Worm (Caenorhabditis elegans) whole organism, L1 larva: ENCODE results near the gene R09A1.3.

ENCODE experiments used
- C04F5.9 ChIP-seq: sonication (generic microtip); optimal IDR thresholded peaks from 2 replicates; lab custom pipeline; 2016; ENCODE audit warnings: missing genetic modification characterization, missing compliant biosample characterization
- F16B12.6 ChIP-seq: fragments of 150-350 bp; optimal IDR thresholded peaks from 2 replicates; lab custom pipeline; 2014; ENCODE audit warnings: missing biosample characterization, missing genetic modification characterization
- aha-1 ChIP-seq: fragments of 150-350 bp; optimal IDR thresholded peaks from 2 replicates; lab custom pipeline; 2014; ENCODE audit warnings: missing biosample characterization, missing genetic modification characterization
- blmp-1 ChIP-seq: fragments of 150-350 bp; optimal IDR thresholded peaks from 2 replicates; lab custom pipeline; 2014; ENCODE audit warnings: missing biosample characterization, missing genetic modification characterization
- ceh-82 ChIP-seq, 3 experiments: fragments of 150-350 bp in 1 of 3; sonication (generic microtip) in 2 of 3; optimal IDR thresholded peaks; 2 replicates each; lab custom pipeline; 2014 to 2017; ENCODE audit warnings: missing biosample characterization in 3 of 3, missing genetic modification characterization in 3 of 3
- ceh-90 ChIP-seq: sonication (generic microtip); optimal IDR thresholded peaks from 2 replicates; lab custom pipeline; 2016; ENCODE audit warnings: missing genetic modification characterization, missing compliant biosample characterization
- ces-1 ChIP-seq: fragments of 150-350 bp; optimal IDR thresholded peaks from 2 replicates; lab custom pipeline; 2014; ENCODE audit warnings: missing biosample characterization, missing genetic modification reagents, missing genetic modification characterization
- dpl-1 ChIP-seq, 3 experiments: fragments of 150-350 bp in 2 of 3; sonication (generic microtip) in 1 of 3; optimal IDR thresholded peaks; 2 replicates each; lab custom pipeline; 2014 to 2017; ENCODE audit warnings: missing biosample characterization in 3 of 3, missing genetic modification characterization in 3 of 3, missing genetic modification reagents in 3 of 3
- dsc-1 ChIP-seq: sonication (generic microtip); optimal IDR thresholded peaks from 2 replicates; lab custom pipeline; 2016; ENCODE audit warnings: mild to moderate bottlenecking, missing genetic modification characterization, missing compliant biosample characterization
- efl-1 ChIP-seq, 4 experiments: fragments of 150-350 bp; optimal IDR thresholded peaks in 3 of 4; peaks in 1 of 4; 1 replicate in 1 of 4; 2 replicates in 3 of 4; lab custom pipeline; 2014; ENCODE audit warnings: missing biosample characterization in 2 of 4, missing genetic modification characterization in 2 of 4, missing genetic modification reagents in 2 of 4
- egl-13 ChIP-seq: sonication (generic microtip); optimal IDR thresholded peaks from 2 replicates; lab custom pipeline; 2016; ENCODE audit warnings: missing genotype, missing genetic modification reagents, missing genetic modification characterization, missing compliant biosample characterization
- elt-3 ChIP-seq, 6 experiments: fragments of 150-350 bp in 1 of 6; sonication (generic microtip); optimal IDR thresholded peaks; 2 replicates each; lab custom pipeline; 2017 to 2018; ENCODE audit warnings: missing biosample characterization in 6 of 6, missing genetic modification characterization in 6 of 6, inconsistent platforms in 1 of 6
- fkh-10 ChIP-seq: sonication (generic microtip); optimal IDR thresholded peaks from 2 replicates; lab custom pipeline; 2017; ENCODE audit warnings: missing biosample characterization, missing genetic modification reagents, missing genetic modification characterization
- fkh-8 ChIP-seq: sonication (generic microtip); optimal IDR thresholded peaks from 2 replicates; lab custom pipeline; 2016; ENCODE audit warnings: mild to moderate bottlenecking, missing genetic modification characterization, missing compliant biosample characterization
- fos-1 ChIP-seq: fragments of 150-350 bp; optimal IDR thresholded peaks from 2 replicates; lab custom pipeline; 2014; ENCODE audit warnings: missing biosample characterization, missing genetic modification characterization
- grh-1 ChIP-seq: fragments of 200-800 bp; sonication (Bioruptor generic); IDR thresholded peaks from 2 replicates; pipeline ENCODE4 v1.3.6; 2022; ENCODE audit warnings: missing genetic modification reagents, missing genetic modification characterization, missing compliant biosample characterization
- isw-1 ChIP-seq: fragments of 200-800 bp; sonication (Bioruptor generic); IDR thresholded peaks from 2 replicates; pipeline ENCODE4 v1.3.6; 2022; ENCODE audit warnings: missing genetic modification characterization, missing compliant biosample characterization
- jun-1 ChIP-seq: fragments of 150-350 bp; optimal IDR thresholded peaks from 2 replicates; lab custom pipeline; 2014; ENCODE audit warnings: missing biosample characterization, missing genetic modification reagents, missing genetic modification characterization
- lin-13 ChIP-seq: fragments of 150-350 bp; optimal IDR thresholded peaks from 2 replicates; lab custom pipeline; 2014; ENCODE audit warnings: missing biosample characterization, missing genetic modification reagents, missing genetic modification characterization
- lin-14 ChIP-seq: fragments of 200-800 bp; sonication (Bioruptor generic); optimal IDR thresholded peaks from 2 replicates; lab custom pipeline; 2018; ENCODE audit warnings: mild to moderate bottlenecking, missing genetic modification characterization, moderate library complexity, missing compliant biosample characterization
- lin-15B ChIP-seq: fragments of 150-350 bp; sonication (generic microtip); optimal IDR thresholded peaks from 3 replicates; lab custom pipeline; 2014; ENCODE audit warnings: missing biosample characterization, missing genetic modification characterization
- lin-35 ChIP-seq, 2 experiments: fragments of 150-350 bp; optimal IDR thresholded peaks; 2 replicates each; lab custom pipeline; 2014; ENCODE audit warnings: missing biosample characterization in 2 of 2, missing genetic modification characterization in 2 of 2, missing genetic modification reagents in 2 of 2
- lir-3 ChIP-seq: sonication (generic microtip); optimal IDR thresholded peaks from 2 replicates; lab custom pipeline; 2016; ENCODE audit warnings: mild to moderate bottlenecking, missing genetic modification characterization, moderate library complexity, missing compliant biosample characterization; ENCODE audit not compliant: poor library complexity
- lsy-2 ChIP-seq, 2 experiments: fragments of 150-350 bp; optimal IDR thresholded peaks; 2 replicates each; lab custom pipeline; 2014; ENCODE audit warnings: missing biosample characterization in 2 of 2, missing genetic modification characterization in 2 of 2
- mab-9 ChIP-seq: fragments of 200-800 bp; sonication (Bioruptor generic); IDR thresholded peaks from 2 replicates; pipeline ENCODE4 v1.3.6; 2022; ENCODE audit warnings: missing genetic modification reagents, missing genetic modification characterization, missing compliant biosample characterization
- mdl-1 ChIP-seq, 2 experiments: fragments of 150-350 bp; optimal IDR thresholded peaks; 2 replicates each; lab custom pipeline; 2014 to 2017; ENCODE audit warnings: missing biosample characterization in 2 of 2, missing genetic modification characterization in 2 of 2, inconsistent platforms in 1 of 2
- mef-2 ChIP-seq: fragments of 150-350 bp; optimal IDR thresholded peaks from 2 replicates; lab custom pipeline; 2014; ENCODE audit warnings: missing biosample characterization, missing genetic modification characterization
- mep-1 ChIP-seq: fragments of 150-350 bp; optimal IDR thresholded peaks from 2 replicates; lab custom pipeline; 2014; ENCODE audit warnings: missing biosample characterization, missing genetic modification characterization
- nhr-19 ChIP-seq: fragments of 200-800 bp; sonication (Bioruptor generic); conservative IDR thresholded peaks from 2 replicates; pipeline ENCODE4 v1.3.6; 2022; ENCODE audit warnings: missing genetic modification characterization, missing compliant biosample characterization
- nhr-47 ChIP-seq: sonication (generic microtip); optimal IDR thresholded peaks from 2 replicates; lab custom pipeline; 2016; ENCODE audit warnings: mild to moderate bottlenecking, missing genetic modification characterization, moderate library complexity, missing compliant biosample characterization
- nhr-71 ChIP-seq: sonication (generic microtip); optimal IDR thresholded peaks from 2 replicates; lab custom pipeline; 2016; ENCODE audit warnings: mild to moderate bottlenecking, missing genetic modification characterization, moderate library complexity, missing compliant biosample characterization
- pag-3 ChIP-seq: sonication (generic microtip); optimal IDR thresholded peaks from 2 replicates; lab custom pipeline; 2017; ENCODE audit warnings: missing genetic modification characterization, mild to moderate bottlenecking, missing compliant biosample characterization, antibody characterized with exemption, borderline replicate concordance; ENCODE audit not compliant: insufficient read depth
- rnt-1 ChIP-seq: sonication (generic microtip); optimal IDR thresholded peaks from 2 replicates; lab custom pipeline; 2016; ENCODE audit warnings: mild to moderate bottlenecking, missing genetic modification characterization, moderate library complexity, missing compliant biosample characterization
- skn-1 ChIP-seq: fragments of 150-350 bp; optimal IDR thresholded peaks from 2 replicates; lab custom pipeline; 2014; ENCODE audit warnings: missing biosample characterization, missing genetic modification characterization
- snu-23 ChIP-seq: sonication (generic microtip); optimal IDR thresholded peaks from 2 replicates; lab custom pipeline; 2016; ENCODE audit warnings: missing genetic modification characterization, missing compliant biosample characterization
- sptf-1 ChIP-seq: fragments of 150-350 bp; optimal IDR thresholded peaks from 2 replicates; lab custom pipeline; 2014; ENCODE audit warnings: missing biosample characterization, missing genetic modification characterization
- swsn-7 ChIP-seq: sonication (generic microtip); optimal IDR thresholded peaks from 2 replicates; lab custom pipeline; 2016; ENCODE audit warnings: missing genetic modification characterization, missing compliant biosample characterization
- tbx-2 ChIP-seq: sonication (generic microtip); optimal IDR thresholded peaks from 2 replicates; lab custom pipeline; 2016; ENCODE audit warnings: missing genetic modification characterization, missing compliant biosample characterization
- tlp-1 ChIP-seq: fragments of 150-350 bp; optimal IDR thresholded peaks from 2 replicates; lab custom pipeline; 2014; ENCODE audit warnings: missing biosample characterization, missing genetic modification characterization
- unc-86 ChIP-seq: sonication (generic microtip); optimal IDR thresholded peaks from 2 replicates; lab custom pipeline; 2016; ENCODE audit warnings: missing genetic modification characterization, missing compliant biosample characterization
- vab-15 ChIP-seq: sonication (generic microtip); optimal IDR thresholded peaks from 2 replicates; lab custom pipeline; 2017; ENCODE audit warnings: missing genotype, mild to moderate bottlenecking, missing genetic modification characterization, missing compliant biosample characterization
- xbp-1 ChIP-seq: sonication (generic microtip); optimal IDR thresholded peaks from 2 replicates; lab custom pipeline; 2016; ENCODE audit warnings: missing genetic modification characterization, missing compliant biosample characterization
- ztf-11 ChIP-seq, 2 experiments: sonication (generic microtip); optimal IDR thresholded peaks; 2 replicates each; lab custom pipeline; 2016 to 2017; ENCODE audit warnings: missing genetic modification characterization in 2 of 2, missing biosample characterization in 1 of 2, missing compliant biosample characterization in 1 of 2
- ztf-4 ChIP-seq: fragments of 150-350 bp; optimal IDR thresholded peaks from 2 replicates; lab custom pipeline; 2014; ENCODE audit warnings: missing biosample characterization, missing genetic modification characterization

The R09A1.3 gene

DNA sequence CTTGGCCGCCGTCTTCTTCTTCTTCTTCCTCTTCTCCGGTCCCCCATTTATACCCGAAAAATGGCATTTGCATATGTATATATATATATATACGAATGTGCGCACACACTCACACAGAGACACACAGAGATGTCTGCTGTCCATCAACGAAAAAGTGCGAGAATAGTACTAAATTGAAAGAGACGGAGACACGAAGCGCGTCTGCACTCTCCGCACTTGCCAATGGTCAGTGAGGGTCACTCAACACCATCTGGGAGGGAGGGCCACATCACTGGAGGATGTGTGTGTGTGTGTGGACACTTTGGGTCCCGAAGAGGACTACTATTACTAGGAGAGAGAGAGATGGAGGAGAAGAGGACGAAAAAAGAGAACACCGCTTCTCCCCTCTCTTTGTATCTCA is 51.7 kb downstream of the R09A1.3 start:
- TF ChIP-seq nhr-47 (tag; lab: Kevin White, UChicago) (peak; percentile 62), sptf-1 (no peak), aha-1 (no peak), tlp-1 (tag; lab: Kevin White, UChicago) (no peak), fkh-10 (GFP tag; lab: Kevin White, UChicago) (peak; percentile 2), blmp-1 (peak; percentile 17), dpl-1 (GFP tag; optimal IDR thresholded peaks at IDR 0.05; lab: Kevin White, UChicago) (no peak), pag-3 (no peak), jun-1 (peak; percentile 33), nhr-19 (GFP tag; lab: Robert Waterston, UW) (peak; percentile 12), mab-9 (GFP tag; lab: Robert Waterston, UW) (no peak), unc-86 (tag; lab: Kevin White, UChicago) (peak; percentile 53), lin-13 (GFP tag; lab: Kevin White, UChicago) (no peak), ceh-90 (tag; lab: Kevin White, UChicago) (no peak), mep-1 (peak; percentile 78), ztf-4 (tag; lab: Kevin White, UChicago) (peak; percentile 15), lin-35 (GFP tag; optimal IDR thresholded peaks at IDR 0.05; lab: Kevin White, UChicago) (peak in 1 of 2 experiments; percentile 61), skn-1 (peak; percentile 38), lsy-2 (tag; optimal IDR thresholded peaks at IDR 0.05; lab: Kevin White, UChicago) (peak; percentile 39), rnt-1 (tag; lab: Kevin White, UChicago) (peak; percentile 27), ces-1 (GFP tag; lab: Kevin White, UChicago) (no peak), C04F5.9 (tag; lab: Kevin White, UChicago) (no peak), lin-14 (GFP tag; lab: Kevin White, UChicago) (peak; percentile 98), lir-3 (tag; lab: Kevin White, UChicago) (no peak), vab-15 (no peak), elt-3 (tag; optimal IDR thresholded peaks at IDR 0.05; lab: Kevin White, UChicago) (peak in 1 of 6 experiments; percentile 10), grh-1 (0 out of 2 replicates have a peak, but pooled peaks have one; percentile 19), nhr-71 (peak; percentile 64), efl-1 (optimal IDR thresholded peaks at IDR 0.05; lab: Kevin White, UChicago) (peak; percentile 55 to 61), efl-1 (GFP tag; optimal IDR thresholded peaks at IDR 0.05 in 1 of 2; lab: Kevin White, UChicago) (peak; percentile 9 to 92), ceh-82 (tag; optimal IDR thresholded peaks at IDR 0.05; lab: Kevin White, UChicago) (peak in 2 of 3 experiments; percentile 34 to 66), snu-23 (GFP tag; lab: Kevin White, UChicago) (peak; percentile 72), xbp-1 (peak; percentile 29), fos-1 (tag; lab: Kevin White, UChicago) (no peak), F16B12.6 (tag; lab: Kevin White, UChicago) (no peak), swsn-7 (peak; percentile 72), mef-2 (tag; lab: Kevin White, UChicago) (no peak), egl-13 (tag; lab: Kevin White, UChicago) (peak; percentile 61), ztf-11 (tag; optimal IDR thresholded peaks at IDR 0.05; lab: Kevin White, UChicago) (peak in 1 of 2 experiments; percentile 61), dsc-1 (tag; lab: Kevin White, UChicago) (peak; percentile 55), lin-15B (no peak), mdl-1 (tag; optimal IDR thresholded peaks at IDR 0.05; lab: Kevin White, UChicago) (peak in 1 of 2 experiments; percentile 16), fkh-8 (tag; lab: Kevin White, UChicago) (peak; percentile 42), tbx-2 (peak; percentile 43), isw-1 (peak; percentile 11; the same call in 1 of the 2 replicates)
